Fruit fly (Drosophila melanogaster) whole organism, prepupa: ENCODE measurements around the gene Kcmf1.

ENCODE experiments used
- CG10669 ChIP-seq: fragments of 200-800 bp; sonication (Bioruptor generic); optimal IDR thresholded peaks from 3 replicates; lab custom pipeline; 2018; ENCODE audit warnings: missing biosample characterization, mild to moderate bottlenecking, missing genetic modification characterization, moderate library complexity
- CG11294 ChIP-seq: fragments of 200-800 bp; sonication (Bioruptor generic); IDR thresholded peaks from 2 replicates; pipeline ENCODE4 v1.3.6; 2022; ENCODE audit warnings: missing biosample characterization, missing genetic modification characterization
- CG11902 ChIP-seq: fragments of 200-800 bp; sonication (Bioruptor generic); optimal IDR thresholded peaks from 3 replicates; lab custom pipeline; 2016; ENCODE audit warnings: missing biosample characterization, missing genetic modification characterization
- CG15336 ChIP-seq: fragments of 200-800 bp; sonication (Bioruptor generic); IDR thresholded peaks from 2 replicates; pipeline ENCODE4 v1.3.6; 2022; ENCODE audit warnings: missing biosample characterization, missing genetic modification characterization
- CG1621 ChIP-seq: fragments of 200-800 bp; sonication (Bioruptor generic); optimal IDR thresholded peaks from 3 replicates; lab custom pipeline; 2018; ENCODE audit warnings: missing biosample characterization, mild to moderate bottlenecking, missing genetic modification characterization
- CG16779 ChIP-seq: fragments of 200-800 bp; sonication (Bioruptor generic); optimal IDR thresholded peaks from 3 replicates; lab custom pipeline; 2017; ENCODE audit warnings: missing biosample characterization, mild to moderate bottlenecking, missing genetic modification characterization
- CG3032 ChIP-seq: fragments of 200-800 bp; optimal IDR thresholded peaks from 2 replicates; lab custom pipeline; 2019; ENCODE audit warnings: missing biosample characterization, mild to moderate bottlenecking, missing genetic modification characterization, moderate library complexity
- CG31627 ChIP-seq: fragments of 200-800 bp; sonication (Bioruptor generic); optimal IDR thresholded peaks from 3 replicates; lab custom pipeline; 2016; ENCODE audit warnings: missing biosample characterization, missing genetic modification characterization
- CG32006 ChIP-seq: fragments of 200-800 bp; sonication (Bioruptor generic); optimal IDR thresholded peaks from 3 replicates; lab custom pipeline; 2017; ENCODE audit warnings: missing biosample characterization, mild to moderate bottlenecking, missing genetic modification characterization
- CG4318 ChIP-seq: fragments of 200-800 bp; sonication (Bioruptor generic); optimal IDR thresholded peaks from 3 replicates; lab custom pipeline; 2017; ENCODE audit warnings: missing biosample characterization, mild to moderate bottlenecking, missing genetic modification characterization
- CG6163 ChIP-seq: fragments of 200-800 bp; sonication (Bioruptor generic); IDR thresholded peaks from 3 replicates; pipeline ENCODE4 v1.3.6; 2022; ENCODE audit warnings: missing biosample characterization, missing genetic modification characterization
- CG6792 ChIP-seq: fragments of 200-800 bp; sonication (Bioruptor generic); optimal IDR thresholded peaks from 3 replicates; lab custom pipeline; 2016; ENCODE audit warnings: missing biosample characterization, missing genetic modification characterization
- CG6854 ChIP-seq: fragments of 200-800 bp; sonication (Bioruptor generic); optimal IDR thresholded peaks from 2 replicates; lab custom pipeline; 2017; ENCODE audit warnings: missing biosample characterization, mild to moderate bottlenecking, missing genetic modification characterization
- CG8319 ChIP-seq: fragments of 200-800 bp; sonication (Bioruptor generic); optimal IDR thresholded peaks from 3 replicates; lab custom pipeline; 2016; ENCODE audit warnings: missing biosample characterization, missing genetic modification characterization
- CG8632 ChIP-seq: fragments of 200-800 bp; sonication (Bioruptor generic); optimal IDR thresholded peaks from 3 replicates; lab custom pipeline; 2016; ENCODE audit warnings: missing biosample characterization, missing genetic modification characterization
- Eip78C ChIP-seq: fragments of 200-800 bp; sonication (Bioruptor generic); peaks from one replicate; lab custom pipeline; 2016; ENCODE audit warnings: missing biosample characterization, missing genetic modification characterization
- Eip93F ChIP-seq: fragments of 200-800 bp; sonication (Bioruptor generic); optimal IDR thresholded peaks from 2 replicates; lab custom pipeline; 2016; ENCODE audit warnings: missing biosample characterization, mild to moderate bottlenecking, missing genetic modification characterization
- Ets21C ChIP-seq: fragments of 200-800 bp; sonication (Bioruptor generic); optimal IDR thresholded peaks from 3 replicates; lab custom pipeline; 2016; ENCODE audit warnings: missing biosample characterization, missing genetic modification characterization
- Ets96B ChIP-seq: fragments of 200-800 bp; optimal IDR thresholded peaks from 2 replicates; lab custom pipeline; 2019; ENCODE audit warnings: missing biosample characterization, mild to moderate bottlenecking, missing genetic modification characterization, moderate library complexity
- Gug ChIP-seq: fragments of 200-800 bp; sonication (Bioruptor generic); IDR thresholded peaks from 2 replicates; pipeline ENCODE4 v1.3.6; 2022; ENCODE audit warnings: missing biosample characterization, missing genetic modification characterization
- Hr38 ChIP-seq: sonication (Bioruptor generic); optimal IDR thresholded peaks from 2 replicates; lab custom pipeline; 2016; ENCODE audit warnings: missing biosample characterization, missing genetic modification characterization
- Hr39 ChIP-seq: fragments of 200-800 bp; sonication (Bioruptor generic); optimal IDR thresholded peaks from 2 replicates; lab custom pipeline; 2016; ENCODE audit warnings: missing biosample characterization, missing genetic modification characterization
- Hr4 ChIP-seq: fragments of 200-800 bp; sonication (Bioruptor generic); optimal IDR thresholded peaks from 3 replicates; lab custom pipeline; 2016; ENCODE audit warnings: missing biosample characterization, missing genetic modification characterization
- Met ChIP-seq: fragments of 200-800 bp; sonication (Bioruptor generic); optimal IDR thresholded peaks from 3 replicates; lab custom pipeline; 2016; ENCODE audit warnings: missing biosample characterization, missing genetic modification characterization
- OdsH ChIP-seq: fragments of 200-800 bp; sonication (Bioruptor generic); optimal IDR thresholded peaks from 3 replicates; lab custom pipeline; 2016; ENCODE audit warnings: missing biosample characterization, missing genetic modification characterization
- Smox ChIP-seq: fragments of 200-800 bp; sonication (Bioruptor generic); optimal IDR thresholded peaks from 3 replicates; lab custom pipeline; 2016; ENCODE audit warnings: missing biosample characterization, missing genetic modification characterization
- Sox102F ChIP-seq: fragments of 200-800 bp; sonication (Bioruptor generic); optimal IDR thresholded peaks from 2 replicates; lab custom pipeline; 2016; ENCODE audit warnings: missing biosample characterization, mild to moderate bottlenecking, missing genetic modification characterization
- Sox15 ChIP-seq: fragments of 200-800 bp; sonication (Bioruptor generic); optimal IDR thresholded peaks from 3 replicates; lab custom pipeline; 2016; ENCODE audit warnings: missing biosample characterization, missing genetic modification characterization
- acj6 ChIP-seq: fragments of 200-800 bp; sonication (Bioruptor generic); optimal IDR thresholded peaks from 3 replicates; lab custom pipeline; 2016; ENCODE audit warnings: missing biosample characterization, missing genetic modification characterization
- cyc ChIP-seq: fragments of 200-800 bp; sonication (Bioruptor generic); optimal IDR thresholded peaks from 3 replicates; lab custom pipeline; 2016; ENCODE audit warnings: missing biosample characterization, missing genetic modification characterization
- dsx ChIP-seq: fragments of 200-800 bp; optimal IDR thresholded peaks from 3 replicates; lab custom pipeline; 2019; ENCODE audit warnings: missing biosample characterization, mild to moderate bottlenecking, missing genetic modification characterization, moderate library complexity; ENCODE audit not compliant: poor library complexity, severe bottlenecking
- eg ChIP-seq: fragments of 200-800 bp; sonication (Bioruptor generic); IDR thresholded peaks from 3 replicates; pipeline ENCODE4 v1.3.6; 2022; ENCODE audit warnings: missing biosample characterization, missing genetic modification characterization
- esn ChIP-seq: fragments of 200-800 bp; sonication (Bioruptor generic); optimal IDR thresholded peaks from 2 replicates; lab custom pipeline; 2016; ENCODE audit warnings: missing biosample characterization, mild to moderate bottlenecking, missing genetic modification characterization, moderate library complexity
- fd85E ChIP-seq: fragments of 200-800 bp; sonication (Bioruptor generic); optimal IDR thresholded peaks from 3 replicates; lab custom pipeline; 2016; ENCODE audit warnings: missing biosample characterization, missing genetic modification characterization
- fkh ChIP-seq: fragments of 200-800 bp; sonication (Bioruptor generic); optimal IDR thresholded peaks from 3 replicates; lab custom pipeline; 2017; ENCODE audit warnings: missing biosample characterization, mild to moderate bottlenecking, missing genetic modification characterization, moderate library complexity
- lz ChIP-seq: fragments of 200-800 bp; sonication (Bioruptor generic); optimal IDR thresholded peaks from 3 replicates; lab custom pipeline; 2016; ENCODE audit warnings: missing biosample characterization, missing genetic modification characterization
- pdm3 ChIP-seq: fragments of 200-800 bp; sonication (Bioruptor generic); optimal IDR thresholded peaks from 3 replicates; lab custom pipeline; 2016; ENCODE audit warnings: missing biosample characterization, missing genetic modification characterization
- spab ChIP-seq: fragments of 200-800 bp; sonication (Bioruptor generic); optimal IDR thresholded peaks from 2 replicates; lab custom pipeline; 2017; ENCODE audit warnings: missing biosample characterization, mild to moderate bottlenecking, missing genetic modification characterization, missing genetic modification reagents
- svp ChIP-seq: fragments of 200-800 bp; sonication (Bioruptor generic); peaks from one replicate; lab custom pipeline; 2016; ENCODE audit warnings: missing biosample characterization, missing genetic modification characterization
- topi ChIP-seq: fragments of 200-800 bp; sonication (Bioruptor generic); optimal IDR thresholded peaks from 3 replicates; lab custom pipeline; 2016; ENCODE audit warnings: missing biosample characterization, missing genetic modification characterization
- vri ChIP-seq: fragments of 200-800 bp; sonication (Bioruptor generic); optimal IDR thresholded peaks from 3 replicates; lab custom pipeline; 2016; ENCODE audit warnings: missing biosample characterization, mild to moderate bottlenecking, missing genetic modification characterization

Kcmf1 gene

DNA sequence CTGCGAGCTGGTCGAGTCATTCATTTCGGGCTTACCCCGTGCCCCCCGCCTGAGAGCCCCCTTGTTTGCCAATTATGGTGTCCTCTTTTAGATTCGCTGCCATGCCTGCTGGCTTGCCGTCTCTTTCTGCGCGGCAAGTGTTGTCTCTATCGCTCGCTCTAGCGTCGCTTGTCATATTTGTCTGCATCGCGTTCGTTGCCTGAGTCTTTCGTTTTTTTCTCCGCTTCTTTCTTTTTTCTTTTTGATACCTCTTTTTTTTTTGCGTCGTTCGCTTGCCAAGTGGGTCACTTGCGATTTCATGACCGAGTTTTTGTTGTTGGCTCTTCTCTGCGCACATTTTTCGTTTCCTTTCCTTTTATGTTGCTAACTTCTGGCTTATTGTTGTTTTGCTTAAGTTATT lies 42.9 kb downstream of the Kcmf1 start (continued):
- TF ChIP-seq CG6163 (GFP tag; lab: Robert Waterston, UW) (peak; percentile 62), Sox15 (no peak), Eip93F (GFP tag; lab: Kevin White, UChicago) (no peak), CG4318 (GFP tag; lab: Kevin White, UChicago) (no peak), svp (GFP tag; lab: Kevin White, UChicago) (no peak), Hr38 (no peak), OdsH (GFP tag; lab: Kevin White, UChicago) (no peak), Gug (no peak), Eip78C (GFP tag; lab: Kevin White, UChicago) (peak; percentile 65), Met (GFP tag; lab: Kevin White, UChicago) (no peak), cyc (GFP tag; lab: Kevin White, UChicago) (no peak), eg (GFP tag; lab: Robert Waterston, UW) (peak; percentile 70), CG11294 (GFP tag; lab: Robert Waterston, UW) (no peak), CG1621 (peak; percentile 29), Smox (GFP tag; lab: Kevin White, UChicago) (no peak), CG31627 (GFP tag; lab: Kevin White, UChicago) (no peak), Hr39 (GFP tag; lab: Kevin White, UChicago) (no peak), vri (GFP tag; lab: Kevin White, UChicago) (no peak)

DNA sequence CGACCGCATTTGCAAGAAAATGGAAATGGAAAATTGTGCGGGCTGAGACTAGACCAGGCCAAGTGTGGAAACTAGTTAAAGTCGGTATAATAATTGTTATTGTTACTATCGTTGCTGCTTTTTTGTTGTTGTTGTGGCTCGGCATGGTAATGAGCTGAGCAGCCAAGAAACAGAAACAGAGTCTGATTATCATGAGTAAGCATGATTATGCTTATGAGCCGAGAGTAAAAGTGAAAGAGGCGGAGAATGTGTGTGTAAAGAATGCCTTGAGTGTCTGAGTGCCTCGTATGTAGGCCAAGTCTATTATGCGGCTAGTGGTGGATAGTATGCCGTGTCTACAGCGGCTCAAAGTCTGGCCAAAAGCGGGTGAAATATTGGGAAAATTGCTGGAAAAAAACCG lies 44.0 kb downstream of the Kcmf1 start:
- TF ChIP-seq Ets21C (GFP tag; lab: Kevin White, UChicago) (no peak), CG32006 (no peak), OdsH (GFP tag; lab: Kevin White, UChicago) (no peak), CG6792 (GFP tag; lab: Kevin White, UChicago) (no peak), CG3032 (tag; lab: Kevin White, UChicago) (no peak), CG6854 (no peak), spab (GFP tag; lab: Kevin White, UChicago) (no peak), acj6 (GFP tag; lab: Kevin White, UChicago) (no peak), eg (GFP tag; lab: Robert Waterston, UW) (no peak), CG11902 (GFP tag; lab: Kevin White, UChicago) (no peak), CG4318 (GFP tag; lab: Kevin White, UChicago) (no peak), CG16779 (tag; lab: Kevin White, UChicago) (no peak), Ets96B (no peak), Met (GFP tag; lab: Kevin White, UChicago) (no peak), dsx (GFP tag; lab: Kevin White, UChicago) (no peak), fkh (GFP tag; lab: Kevin White, UChicago) (no peak), CG8319 (no peak)

DNA sequence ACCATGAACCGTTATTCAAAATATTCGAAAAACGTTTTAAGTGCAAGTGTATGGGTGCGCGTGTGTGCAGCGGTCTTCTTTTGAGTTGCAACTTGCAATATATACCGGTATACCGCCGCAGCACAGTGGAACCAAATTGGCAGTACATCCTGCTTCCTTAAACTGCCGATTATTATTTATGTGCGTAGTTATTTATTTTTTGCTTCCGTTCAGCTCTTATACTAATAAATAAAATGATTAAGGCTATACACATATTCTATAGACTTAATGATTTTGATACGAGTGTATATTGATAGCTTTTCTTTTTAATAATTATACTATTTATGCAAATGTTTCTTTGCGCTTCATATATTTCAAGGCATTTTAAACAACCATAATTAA lies 44.8 kb downstream of the Kcmf1 start:
- peak; percentile 76 for TF ChIP-seq svp (GFP tag; lab: Kevin White, UChicago)
- TF ChIP-seq Smox (GFP tag; lab: Kevin White, UChicago) = peak; percentile 41
- TF ChIP-seq CG10669 (GFP tag; lab: Kevin White, UChicago) = no peak
- peak; percentile 28 for TF ChIP-seq Sox102F (GFP tag; lab: Kevin White, UChicago)
- TF ChIP-seq Ets96B = no peak
- TF ChIP-seq esn = peak; percentile 46
- TF ChIP-seq dsx (GFP tag; lab: Kevin White, UChicago) = no peak
- peak; percentile 5 for TF ChIP-seq CG8632 (GFP tag; lab: Kevin White, UChicago)
- TF ChIP-seq topi (GFP tag; lab: Kevin White, UChicago) = no peak
- TF ChIP-seq Eip78C (GFP tag; lab: Kevin White, UChicago) = peak; percentile 75
- TF ChIP-seq Met (GFP tag; lab: Kevin White, UChicago) = peak; percentile 57
- peak; percentile 50 for TF ChIP-seq CG32006
- peak; percentile 21 for TF ChIP-seq Hr39 (GFP tag; lab: Kevin White, UChicago)
- no peak for TF ChIP-seq CG15336
- TF ChIP-seq vri (GFP tag; lab: Kevin White, UChicago) = no peak
- peak; percentile 13 for TF ChIP-seq Hr4
- peak; percentile 13 for TF ChIP-seq acj6 (GFP tag; lab: Kevin White, UChicago)
- TF ChIP-seq fd85E = no peak
- peak; percentile 20 for TF ChIP-seq OdsH (GFP tag; lab: Kevin White, UChicago)
- peak; percentile 10 for TF ChIP-seq lz (GFP tag; lab: Kevin White, UChicago)
- TF ChIP-seq CG6163 (GFP tag; lab: Robert Waterston, UW) = peak; percentile 34; the same call in 1 of the 3 replicates
- TF ChIP-seq pdm3 (GFP tag; lab: Kevin White, UChicago) = peak; percentile 15
